Fruit fly (Drosophila melanogaster): ENCODE results near the gene zuc.

DNA sequence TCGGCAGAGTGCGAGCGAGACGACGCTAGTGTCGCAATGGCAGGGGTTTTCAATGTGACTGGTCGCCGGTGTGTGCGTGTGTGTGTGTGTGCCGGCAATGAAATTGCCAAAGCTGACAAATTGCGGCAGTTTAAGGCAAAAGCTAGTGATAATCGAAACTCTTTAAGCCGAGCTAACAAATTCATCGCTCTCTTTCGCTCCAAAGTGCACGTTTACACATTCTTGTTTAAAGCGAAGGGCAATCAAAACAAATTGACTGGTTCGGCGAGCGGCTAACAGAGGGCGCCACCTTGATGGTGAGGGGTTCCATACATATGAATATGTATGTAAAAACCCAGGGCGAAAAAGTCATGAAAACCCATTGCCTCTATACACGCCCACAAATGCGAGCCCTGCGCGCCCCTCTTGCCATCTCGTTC is 14.1 kb upstream of the zuc start:
- TF ChIP-seq usp (GFP tag; optimal IDR thresholded peaks at IDR 0.05) (no peak), Abd-B (GFP tag; optimal IDR thresholded peaks at IDR 0.05) (no peak)
